Fruit fly (Drosophila melanogaster) whole organism, embryonic: ENCODE results near the gene crq.

Source experiments
- CG9609 ChIP-seq: fragments of 200-800 bp; sonication (Bioruptor generic); optimal IDR thresholded peaks from 3 replicates; lab custom pipeline; 2016; ENCODE audit warnings: missing biosample characterization, missing genetic modification characterization
- Hr51 ChIP-seq, 2 experiments: fragments of 200-800 bp; sonication (Bioruptor generic); optimal IDR thresholded peaks; 2 replicates in 1 of 2; 3 replicates in 1 of 2; lab custom pipeline; 2016 to 2018; ENCODE audit warnings: missing biosample characterization in 2 of 2, missing genetic modification characterization in 2 of 2, mild to moderate bottlenecking in 1 of 2, moderate library complexity in 1 of 2
- dan ChIP-seq: fragments of 200-800 bp; sonication (Bioruptor generic); IDR thresholded peaks from 2 replicates; pipeline ENCODE4 v1.3.6; 2022; ENCODE audit warnings: missing biosample characterization, missing genetic modification characterization
- zfh2 ChIP-seq: fragments of 200-800 bp; sonication (Bioruptor generic); optimal IDR thresholded peaks from 2 replicates; lab custom pipeline; 2016; ENCODE audit warnings: missing biosample characterization, missing genetic modification characterization

DNA sequence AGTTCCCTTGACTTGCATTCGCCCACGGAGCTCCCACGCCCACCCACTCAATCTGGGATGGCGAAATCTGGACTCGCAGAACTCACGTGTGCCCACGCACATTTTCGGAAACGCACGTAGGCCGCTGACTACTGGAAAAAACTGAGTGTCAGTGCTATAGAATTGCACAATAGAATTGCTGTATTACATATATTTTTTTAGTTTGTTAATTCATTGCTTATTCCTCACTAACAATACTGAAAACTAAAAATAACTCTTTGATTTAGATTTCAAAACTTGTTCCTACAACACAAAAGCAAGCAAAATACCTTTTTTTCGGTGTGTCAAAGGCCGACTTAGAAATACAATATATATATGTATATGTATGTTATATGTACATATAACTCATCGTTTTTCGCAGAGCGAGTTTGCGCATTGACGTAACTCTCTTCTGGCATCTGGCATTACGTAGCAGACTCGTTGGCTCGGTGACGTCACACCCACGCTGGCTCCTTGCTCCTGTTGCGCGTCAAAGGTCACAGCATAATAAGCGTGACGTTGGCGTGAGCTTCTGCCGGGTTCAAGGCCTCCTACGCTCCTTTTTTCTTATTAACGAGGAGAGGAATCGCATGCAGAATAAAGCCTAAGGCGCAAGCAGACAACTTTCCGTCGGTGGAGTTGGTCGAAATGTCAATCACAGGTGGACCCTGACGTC, 29.1 kb upstream of the crq start:
- TF ChIP-seq Hr51 (GFP tag; optimal IDR thresholded peaks at IDR 0.05; lab: Kevin White, UChicago) (peak; percentile 76 to 90), dan (GFP tag; lab: Robert Waterston, UW) (no peak), zfh2 (GFP tag; lab: Kevin White, UChicago) (peak; percentile 79), CG9609 (GFP tag; lab: Kevin White, UChicago) (peak; percentile 52)
